Worm (Caenorhabditis elegans): Measurements from ENCODE around the gene atz-1.

DNA sequence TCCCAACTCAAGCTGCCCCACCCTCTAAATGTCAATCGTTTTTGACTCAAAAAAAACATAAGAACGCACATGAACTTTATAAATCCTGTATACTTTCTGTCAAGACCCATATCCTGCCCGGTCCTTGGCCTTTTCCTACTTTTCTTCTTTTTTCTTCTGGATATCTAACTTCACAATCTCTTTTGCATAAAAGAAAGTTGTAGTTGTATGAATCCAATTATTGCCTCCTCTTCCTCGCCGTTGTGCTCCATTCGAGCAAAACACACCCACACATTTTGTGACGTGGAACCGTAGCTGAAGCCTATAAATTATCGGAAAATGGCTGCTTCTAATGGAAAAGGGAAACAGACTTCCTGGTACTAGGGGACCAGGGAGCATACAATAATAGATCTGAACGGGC is 25.7 kb downstream of the atz-1 start:
- TF ChIP-seq mdl-1 (tag; optimal IDR thresholded peaks at IDR 0.05) = no peak
- no peak for TF ChIP-seq nhr-77 (tag; optimal IDR thresholded peaks at IDR 0.05)
- no peak for TF ChIP-seq nhr-237 (tag; optimal IDR thresholded peaks at IDR 0.05)
- TF ChIP-seq R02D3.7 (tag; optimal IDR thresholded peaks at IDR 0.05) = no peak
- no peak for TF ChIP-seq pha-4 (tag; optimal IDR thresholded peaks at IDR 0.05)
- no peak for TF ChIP-seq nhr-43 (tag; optimal IDR thresholded peaks at IDR 0.05; ENCODE audit: poor library complexity, severe bottlenecking)

Data from whole organism, L3 larva.